Worm (Caenorhabditis elegans): ENCODE data around the gene syg-1.

Gene syg-1

DNA sequence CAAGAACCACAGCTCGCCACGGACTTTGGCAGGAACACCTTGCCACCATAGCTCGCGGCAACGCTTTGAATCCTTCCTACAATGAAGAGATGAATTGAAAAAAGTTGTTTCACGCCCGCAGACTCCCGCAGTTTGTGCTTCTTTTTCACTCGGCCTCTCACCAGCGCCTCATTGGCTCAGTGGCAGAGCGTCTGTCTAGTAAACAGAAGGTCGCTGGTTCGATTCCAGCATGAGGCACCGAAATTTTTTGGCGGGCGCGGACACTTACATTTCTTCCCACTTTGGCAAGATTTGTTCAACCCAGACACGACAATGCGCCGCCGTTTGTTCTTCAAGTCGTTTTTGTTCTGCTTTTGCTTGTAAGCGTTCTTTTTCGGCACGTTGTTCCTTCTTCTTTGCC, 12.8 kb upstream of the syg-1 start:
- no peak for TF ChIP-seq unc-62 (GFP tag; optimal IDR thresholded peaks at IDR 0.05)

ce11 chrX:2527194-2527593, 12.1 kb upstream of the syg-1 start:
- TF ChIP-seq unc-62 (GFP tag; optimal IDR thresholded peaks at IDR 0.05): no peak

DNA sequence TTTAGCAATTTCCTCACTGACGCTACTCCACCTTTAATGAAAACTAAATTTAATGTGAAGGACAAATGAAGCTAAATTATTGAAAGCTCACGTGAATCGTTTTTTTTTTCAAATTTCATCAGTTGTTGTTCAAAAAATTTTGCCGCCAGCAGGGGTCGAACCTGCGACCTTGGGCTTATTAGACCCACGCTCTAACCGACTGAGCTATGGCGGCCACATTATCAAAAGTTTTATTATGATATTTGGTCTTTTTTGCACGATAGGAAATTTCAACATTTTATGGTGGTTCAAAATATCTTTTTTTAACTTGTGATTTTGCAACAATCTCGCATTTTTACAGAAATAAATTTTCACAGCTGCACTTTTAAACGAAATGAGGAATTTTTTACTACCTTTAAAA, 11.0 kb upstream of the syg-1 start:
- TF ChIP-seq unc-62 (GFP tag; optimal IDR thresholded peaks at IDR 0.05): no peak

DNA sequence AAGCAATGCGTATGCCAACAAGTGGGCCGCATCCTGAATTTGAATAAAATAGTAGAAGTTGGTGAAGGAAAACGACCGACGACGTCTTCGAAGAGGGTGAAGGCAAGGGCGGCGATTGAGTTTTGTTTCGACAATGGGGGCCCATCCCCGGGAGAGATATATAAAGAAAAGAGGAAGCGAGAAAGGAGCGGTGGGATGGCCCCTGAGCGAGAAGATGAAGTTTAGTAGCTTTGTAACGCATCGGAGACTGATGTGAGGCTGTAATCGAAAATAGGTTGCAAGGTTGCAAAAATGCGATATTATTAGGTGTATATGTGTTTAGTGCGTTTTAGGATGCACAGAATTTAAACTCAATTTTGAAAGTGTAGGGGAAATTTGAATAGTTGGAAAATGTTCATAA, 7.5 kb upstream of the syg-1 start:
- TF ChIP-seq unc-62 (GFP tag; optimal IDR thresholded peaks at IDR 0.05): no peak

ce11 chrX:2520461-2520860, 5.3 kb upstream of the syg-1 start:
- TF ChIP-seq unc-62 (GFP tag; optimal IDR thresholded peaks at IDR 0.05): no peak

- no peak for TF ChIP-seq unc-62 (GFP tag; optimal IDR thresholded peaks at IDR 0.05)
Observed at ce11 chrX:2516949-2517696, 2.0 kb upstream of the syg-1 start.

ce11 chrX:2513667-2514198, 1.4 kb downstream of the syg-1 start:
- no peak for TF ChIP-seq unc-62 (GFP tag; optimal IDR thresholded peaks at IDR 0.05)

- no peak for TF ChIP-seq unc-62 (GFP tag; optimal IDR thresholded peaks at IDR 0.05)
Observed at ce11 chrX:2508449-2508848, 6.7 kb downstream of the syg-1 start, which contains the start of gene K02E10.7. Gene K02E10.7, minus strand, starts transcription at chrX:2508549.

DNA sequence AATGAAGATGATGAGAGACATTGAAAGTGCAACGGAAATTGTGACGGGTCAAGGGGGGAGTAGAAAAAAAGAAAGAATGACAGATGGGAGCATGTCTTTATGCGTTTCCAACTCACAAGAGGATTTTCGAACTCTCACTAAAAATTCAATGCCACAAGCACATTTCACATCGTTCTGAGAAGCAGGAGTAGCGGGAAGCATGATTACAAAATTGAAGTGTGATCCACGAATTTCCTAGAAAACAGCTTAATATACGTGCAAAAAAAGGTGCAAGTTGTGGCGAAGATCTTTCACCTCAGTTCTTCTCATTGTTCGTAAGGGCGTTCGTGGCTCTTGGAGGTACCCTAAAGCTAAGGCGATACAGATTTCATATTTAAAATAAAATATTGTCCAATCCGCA, 8.4 kb downstream of the syg-1 start:
- no peak for TF ChIP-seq unc-62 (GFP tag; optimal IDR thresholded peaks at IDR 0.05)

DNA sequence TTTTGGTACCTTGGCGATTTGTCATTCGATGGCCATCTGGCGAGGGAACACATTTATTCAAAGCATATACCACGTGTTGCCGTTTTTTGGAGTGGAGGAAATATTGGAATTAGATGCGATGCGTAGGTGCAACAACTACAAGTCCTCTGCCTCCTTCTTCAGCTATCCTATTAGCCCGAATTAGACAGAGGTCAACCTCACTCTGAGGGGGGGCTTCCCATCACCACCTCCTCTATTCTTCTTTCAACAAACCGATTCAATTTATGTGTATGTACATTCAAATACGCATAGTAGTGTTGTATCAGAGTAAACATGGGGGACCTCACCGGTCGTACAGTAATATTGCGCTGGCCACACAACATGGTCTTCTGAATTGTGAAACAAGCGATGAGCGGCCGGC, 17.3 kb downstream of the syg-1 start:
- no peak for TF ChIP-seq unc-62 (GFP tag; optimal IDR thresholded peaks at IDR 0.05)

DNA sequence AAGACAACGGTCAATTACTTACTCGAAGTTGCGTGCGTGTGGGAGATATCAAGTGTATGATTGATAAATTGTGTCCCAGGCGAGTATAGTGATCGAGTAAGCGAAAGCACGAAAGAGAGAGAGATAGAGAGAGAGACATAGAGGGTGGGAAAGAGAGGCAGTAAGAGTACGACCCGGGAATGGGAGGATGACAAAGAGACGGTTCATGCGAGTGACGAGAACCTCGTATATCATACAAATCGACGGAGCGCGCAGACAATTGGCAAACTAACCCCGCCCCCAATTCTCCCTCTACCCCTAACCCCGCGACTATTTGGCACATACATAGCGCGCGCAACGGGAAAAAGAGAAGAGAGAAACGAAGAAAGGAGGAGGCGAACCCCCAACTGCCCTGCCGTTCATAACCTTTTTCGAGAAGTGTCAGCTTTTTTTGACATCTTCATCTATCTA, 19.2 kb downstream of the syg-1 start, which contains the start of gene rabr-1:
TSS of gene rabr-1 (plus strand) at position 316 of the 450 bp plus-strand sequence.
- TF ChIP-seq unc-62 (GFP tag; optimal IDR thresholded peaks at IDR 0.05): no peak

ce11 chrX:2494296-2494695, 20.8 kb downstream of the syg-1 start:
- no peak for TF ChIP-seq unc-62 (GFP tag; optimal IDR thresholded peaks at IDR 0.05)

- TF ChIP-seq unc-62 (GFP tag; optimal IDR thresholded peaks at IDR 0.05): no peak
Observed at ce11 chrX:2493586-2494175, 21.4 kb downstream of the syg-1 start.

DNA sequence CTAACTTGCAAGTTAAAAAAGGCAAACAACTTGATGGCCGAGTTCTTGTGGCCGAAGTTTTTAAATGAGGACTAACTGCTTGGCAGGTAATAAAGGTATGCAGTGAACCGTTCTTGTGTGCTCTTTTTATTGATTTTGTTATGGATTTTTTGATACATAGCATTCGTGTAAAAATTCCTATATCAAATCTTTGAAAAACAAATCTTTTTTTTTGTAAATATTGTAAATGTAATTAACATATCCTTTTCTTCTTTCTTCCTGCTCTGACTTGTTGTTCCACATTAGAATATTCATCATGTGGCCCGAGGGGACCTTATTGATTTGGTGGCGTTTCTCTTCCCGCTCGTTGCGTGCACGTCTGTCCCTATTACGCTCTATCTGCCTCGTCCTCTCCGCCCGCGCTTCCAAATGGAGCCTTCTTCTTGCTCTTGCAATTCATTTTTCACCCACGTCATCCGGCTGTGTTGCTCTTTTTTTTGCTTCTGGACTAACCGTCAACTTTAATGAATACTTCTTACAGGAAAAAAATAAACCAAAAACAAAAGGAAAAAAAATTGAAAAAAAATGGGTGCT, 26.5 kb downstream of the syg-1 start, which contains the start of gene hid-1:
TSS of gene hid-1 (plus strand) at position 523 of the 573 bp plus-strand sequence.
- TF ChIP-seq unc-62 (GFP tag; optimal IDR thresholded peaks at IDR 0.05): no peak

DNA sequence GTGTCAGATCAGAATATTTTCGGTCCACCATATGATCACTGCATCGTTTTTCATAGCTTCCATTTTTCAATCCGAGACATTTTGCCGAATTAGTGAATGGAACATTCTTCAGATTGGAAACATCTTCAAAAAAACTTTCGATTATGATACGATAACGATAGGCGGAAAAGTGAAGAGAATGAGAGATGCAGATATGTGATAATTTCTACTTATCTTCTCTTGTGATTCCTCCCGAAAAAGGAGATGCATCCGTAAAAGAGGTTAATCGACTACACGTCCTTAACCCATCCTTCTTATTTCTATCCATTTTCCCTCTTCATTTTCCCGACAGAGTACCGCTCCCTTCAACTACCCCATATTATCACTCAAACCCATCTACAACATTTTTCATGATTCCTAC, 32.0 kb downstream of the syg-1 start, which contains the start of gene K02E10.4:
TSS of gene K02E10.4 (plus strand) at position 186 of the 400 bp plus-strand sequence.
- no peak for TF ChIP-seq unc-62 (GFP tag; optimal IDR thresholded peaks at IDR 0.05)

- TF ChIP-seq unc-62 (GFP tag; optimal IDR thresholded peaks at IDR 0.05): no peak
Observed at ce11 chrX:2482622-2483021, 32.5 kb downstream of the syg-1 start, which contains the start of gene K02E10.6. Gene K02E10.6, minus strand, starts transcription at chrX:2482770.

All from whole organism, dauer.